Worm (Caenorhabditis elegans): ENCODE measurements around the gene Y40B10A.5.

- TF ChIP-seq pha-4 (tag; optimal IDR thresholded peaks at IDR 0.05): no peak
- no peak for TF ChIP-seq pqm-1 (tag; optimal IDR thresholded peaks at IDR 0.05)
- no peak for TF ChIP-seq ceh-6 (GFP tag; optimal IDR thresholded peaks at IDR 0.05)
- no peak for TF ChIP-seq unc-86 (tag; optimal IDR thresholded peaks at IDR 0.05)
- no peak for TF ChIP-seq sox-2 (GFP tag; IDR thresholded peaks at IDR 0.05)
- TF ChIP-seq K02D7.2 (tag; optimal IDR thresholded peaks at IDR 0.05): no peak
These were observed 5.7 kb upstream of the Y40B10A.5 start, which contains the start of gene Y40B10A.11 for ce11 chrV:2051507-2051906.

All from whole organism, late embryonic.